Fruit fly (Drosophila melanogaster) whole organism, prepupa: ENCODE measurements around the gene CG10286.
A peak's percentile ranks its signal among the peaks of the same experiment; 100 is the strongest.

Experiments
- Blimp-1 ChIP-seq: fragments of 200-800 bp; sonication (Bioruptor generic); optimal IDR thresholded peaks from 3 replicates; lab custom pipeline; 2017; ENCODE audit warnings: missing biosample characterization, missing genetic modification characterization, mild to moderate bottlenecking, moderate library complexity, missing genetic modification reagents
- CG11294 ChIP-seq: fragments of 200-800 bp; sonication (Bioruptor generic); IDR thresholded peaks from 2 replicates; pipeline ENCODE4 v1.3.6; 2022; ENCODE audit warnings: missing biosample characterization, missing genetic modification characterization
- CG15336 ChIP-seq: fragments of 200-800 bp; sonication (Bioruptor generic); IDR thresholded peaks from 2 replicates; pipeline ENCODE4 v1.3.6; 2022; ENCODE audit warnings: missing biosample characterization, missing genetic modification characterization
- CG16779 ChIP-seq: fragments of 200-800 bp; sonication (Bioruptor generic); optimal IDR thresholded peaks from 3 replicates; lab custom pipeline; 2017; ENCODE audit warnings: missing biosample characterization, mild to moderate bottlenecking, missing genetic modification characterization
- CG3032 ChIP-seq: fragments of 200-800 bp; optimal IDR thresholded peaks from 2 replicates; lab custom pipeline; 2019; ENCODE audit warnings: missing biosample characterization, mild to moderate bottlenecking, missing genetic modification characterization, moderate library complexity
- CG31627 ChIP-seq: fragments of 200-800 bp; sonication (Bioruptor generic); optimal IDR thresholded peaks from 3 replicates; lab custom pipeline; 2016; ENCODE audit warnings: missing biosample characterization, missing genetic modification characterization
- CG3919 ChIP-seq: fragments of 200-800 bp; sonication (Bioruptor generic); optimal IDR thresholded peaks from 3 replicates; lab custom pipeline; 2016; ENCODE audit warnings: missing biosample characterization, missing genetic modification characterization
- CG4318 ChIP-seq: fragments of 200-800 bp; sonication (Bioruptor generic); optimal IDR thresholded peaks from 3 replicates; lab custom pipeline; 2017; ENCODE audit warnings: missing biosample characterization, mild to moderate bottlenecking, missing genetic modification characterization
- CG6276 ChIP-seq: fragments of 200-800 bp; sonication (Bioruptor generic); optimal IDR thresholded peaks from 2 replicates; lab custom pipeline; 2017; ENCODE audit warnings: missing biosample characterization, mild to moderate bottlenecking, missing genetic modification characterization
- CG6854 ChIP-seq: fragments of 200-800 bp; sonication (Bioruptor generic); optimal IDR thresholded peaks from 2 replicates; lab custom pipeline; 2017; ENCODE audit warnings: missing biosample characterization, mild to moderate bottlenecking, missing genetic modification characterization
- CG7368 ChIP-seq: fragments of 200-800 bp; sonication (Bioruptor generic); optimal IDR thresholded peaks from 3 replicates; lab custom pipeline; 2016; ENCODE audit warnings: missing biosample characterization, missing genetic modification characterization
- CG8119 ChIP-seq: fragments of 200-800 bp; sonication (Bioruptor generic); IDR thresholded peaks from 3 replicates; pipeline ENCODE4 v1.3.6; 2022; ENCODE audit warnings: missing biosample characterization, missing genetic modification characterization
- CG8319 ChIP-seq: fragments of 200-800 bp; sonication (Bioruptor generic); optimal IDR thresholded peaks from 3 replicates; lab custom pipeline; 2016; ENCODE audit warnings: missing biosample characterization, missing genetic modification characterization
- CG9139 ChIP-seq: fragments of 200-800 bp; sonication (Bioruptor generic); optimal IDR thresholded peaks from 3 replicates; lab custom pipeline; 2017; ENCODE audit warnings: missing biosample characterization, mild to moderate bottlenecking, missing genetic modification characterization
- Eip75B ChIP-seq: fragments of 200-800 bp; sonication (Bioruptor generic); optimal IDR thresholded peaks from 3 replicates; lab custom pipeline; 2016; ENCODE audit warnings: missing biosample characterization, missing genetic modification characterization
- Eip78C ChIP-seq: fragments of 200-800 bp; sonication (Bioruptor generic); peaks from one replicate; lab custom pipeline; 2016; ENCODE audit warnings: missing biosample characterization, missing genetic modification characterization
- Eip93F ChIP-seq: fragments of 200-800 bp; sonication (Bioruptor generic); optimal IDR thresholded peaks from 2 replicates; lab custom pipeline; 2016; ENCODE audit warnings: missing biosample characterization, mild to moderate bottlenecking, missing genetic modification characterization
- Ets21C ChIP-seq: fragments of 200-800 bp; sonication (Bioruptor generic); optimal IDR thresholded peaks from 3 replicates; lab custom pipeline; 2016; ENCODE audit warnings: missing biosample characterization, missing genetic modification characterization
- Ets96B ChIP-seq: fragments of 200-800 bp; optimal IDR thresholded peaks from 2 replicates; lab custom pipeline; 2019; ENCODE audit warnings: missing biosample characterization, mild to moderate bottlenecking, missing genetic modification characterization, moderate library complexity
- Gug ChIP-seq: fragments of 200-800 bp; sonication (Bioruptor generic); IDR thresholded peaks from 2 replicates; pipeline ENCODE4 v1.3.6; 2022; ENCODE audit warnings: missing biosample characterization, missing genetic modification characterization
- Hr38 ChIP-seq: sonication (Bioruptor generic); optimal IDR thresholded peaks from 2 replicates; lab custom pipeline; 2016; ENCODE audit warnings: missing biosample characterization, missing genetic modification characterization
- Hr39 ChIP-seq: fragments of 200-800 bp; sonication (Bioruptor generic); optimal IDR thresholded peaks from 2 replicates; lab custom pipeline; 2016; ENCODE audit warnings: missing biosample characterization, missing genetic modification characterization
- Met ChIP-seq: fragments of 200-800 bp; sonication (Bioruptor generic); optimal IDR thresholded peaks from 3 replicates; lab custom pipeline; 2016; ENCODE audit warnings: missing biosample characterization, missing genetic modification characterization
- Sox14 ChIP-seq: fragments of 200-800 bp; sonication (Bioruptor generic); optimal IDR thresholded peaks from 3 replicates; lab custom pipeline; 2016; ENCODE audit warnings: missing biosample characterization, missing genetic modification characterization
- Sox15 ChIP-seq: fragments of 200-800 bp; sonication (Bioruptor generic); optimal IDR thresholded peaks from 3 replicates; lab custom pipeline; 2016; ENCODE audit warnings: missing biosample characterization, missing genetic modification characterization
- achi ChIP-seq: fragments of 200-800 bp; sonication (Bioruptor generic); optimal IDR thresholded peaks from 3 replicates; lab custom pipeline; 2016; ENCODE audit warnings: missing biosample characterization, missing genetic modification characterization
- cyc ChIP-seq: fragments of 200-800 bp; sonication (Bioruptor generic); optimal IDR thresholded peaks from 3 replicates; lab custom pipeline; 2016; ENCODE audit warnings: missing biosample characterization, missing genetic modification characterization
- dac ChIP-seq: fragments of 200-800 bp; sonication (Bioruptor generic); optimal IDR thresholded peaks from 2 replicates; lab custom pipeline; 2017; ENCODE audit warnings: missing biosample characterization, mild to moderate bottlenecking, missing genetic modification characterization
- dsx ChIP-seq: fragments of 200-800 bp; optimal IDR thresholded peaks from 3 replicates; lab custom pipeline; 2019; ENCODE audit warnings: missing biosample characterization, mild to moderate bottlenecking, missing genetic modification characterization, moderate library complexity; ENCODE audit not compliant: poor library complexity, severe bottlenecking
- eg ChIP-seq: fragments of 200-800 bp; sonication (Bioruptor generic); IDR thresholded peaks from 3 replicates; pipeline ENCODE4 v1.3.6; 2022; ENCODE audit warnings: missing biosample characterization, missing genetic modification characterization
- esn ChIP-seq: fragments of 200-800 bp; sonication (Bioruptor generic); optimal IDR thresholded peaks from 2 replicates; lab custom pipeline; 2016; ENCODE audit warnings: missing biosample characterization, mild to moderate bottlenecking, missing genetic modification characterization, moderate library complexity
- fd59A ChIP-seq: fragments of 200-800 bp; sonication (Bioruptor generic); optimal IDR thresholded peaks from 2 replicates; lab custom pipeline; 2017; ENCODE audit warnings: missing biosample characterization, mild to moderate bottlenecking, missing genetic modification characterization, missing genetic modification reagents
- lz ChIP-seq: fragments of 200-800 bp; sonication (Bioruptor generic); optimal IDR thresholded peaks from 3 replicates; lab custom pipeline; 2016; ENCODE audit warnings: missing biosample characterization, missing genetic modification characterization
- net ChIP-seq: fragments of 200-800 bp; sonication (Bioruptor generic); optimal IDR thresholded peaks from 3 replicates; lab custom pipeline; 2016; ENCODE audit warnings: missing biosample characterization, missing genetic modification characterization
- salr ChIP-seq, 2 experiments: fragments of 200-800 bp; sonication (Bioruptor generic); optimal IDR thresholded peaks; 3 replicates each; lab custom pipeline; 2016 to 2018; ENCODE audit warnings: missing biosample characterization in 2 of 2, missing genetic modification characterization in 2 of 2, mild to moderate bottlenecking in 1 of 2
- spab ChIP-seq: fragments of 200-800 bp; sonication (Bioruptor generic); optimal IDR thresholded peaks from 2 replicates; lab custom pipeline; 2017; ENCODE audit warnings: missing biosample characterization, mild to moderate bottlenecking, missing genetic modification characterization, missing genetic modification reagents
- svp ChIP-seq: fragments of 200-800 bp; sonication (Bioruptor generic); peaks from one replicate; lab custom pipeline; 2016; ENCODE audit warnings: missing biosample characterization, missing genetic modification characterization
- topi ChIP-seq: fragments of 200-800 bp; sonication (Bioruptor generic); optimal IDR thresholded peaks from 3 replicates; lab custom pipeline; 2016; ENCODE audit warnings: missing biosample characterization, missing genetic modification characterization
- vri ChIP-seq: fragments of 200-800 bp; sonication (Bioruptor generic); optimal IDR thresholded peaks from 3 replicates; lab custom pipeline; 2016; ENCODE audit warnings: missing biosample characterization, mild to moderate bottlenecking, missing genetic modification characterization

The CG10286 gene

dm6 chr3R:6343396-6344239 lies 25.1 kb upstream of the CG10286 start, which contains the start of gene CG17919 (continued):
- TF ChIP-seq CG11294 (GFP tag; lab: Robert Waterston, UW) (no peak), net (GFP tag; lab: Kevin White, UChicago) (no peak), Hr38 (GFP tag; lab: Kevin White, UChicago) (no peak), Ets21C (GFP tag; lab: Kevin White, UChicago) (no peak), spab (no peak), dac (GFP tag; lab: Kevin White, UChicago) (no peak), dsx (GFP tag; lab: Kevin White, UChicago) (peak; percentile 13), CG8319 (no peak), CG7368 (GFP tag; lab: Kevin White, UChicago) (peak; percentile 32), Hr39 (GFP tag; lab: Kevin White, UChicago) (peak; percentile 23), cyc (GFP tag; lab: Kevin White, UChicago) (no peak), esn (GFP tag; lab: Kevin White, UChicago) (peak; percentile 44), salr (GFP tag; optimal IDR thresholded peaks at IDR 0.05; lab: Kevin White, UChicago) (peak in 1 of 2 experiments; percentile 12), Eip75B (GFP tag; lab: Kevin White, UChicago) (no peak), Blimp-1 (GFP tag; lab: Kevin White, UChicago) (no peak), vri (GFP tag; lab: Kevin White, UChicago) (no peak), Gug (no peak), Met (GFP tag; lab: Kevin White, UChicago) (no peak), CG9139 (GFP tag; lab: Kevin White, UChicago) (no peak), achi (GFP tag; lab: Kevin White, UChicago) (peak; percentile 41), svp (GFP tag; lab: Kevin White, UChicago) (no peak), CG3919 (peak; percentile 57), fd59A (no peak), CG8119 (GFP tag; lab: Robert Waterston, UW) (peak; percentile 61), CG6854 (GFP tag; lab: Kevin White, UChicago) (peak; percentile 17), CG15336 (peak; percentile 53), Sox14 (GFP tag; lab: Kevin White, UChicago) (no peak), Eip93F (GFP tag; lab: Kevin White, UChicago) (no peak), CG4318 (GFP tag; lab: Kevin White, UChicago) (no peak), topi (GFP tag; lab: Kevin White, UChicago) (peak; percentile 35)

dm6 chr3R:6345814-6346213 lies 23.0 kb upstream of the CG10286 start, which contains the start of the genes SmD2 and CG18048:
TSS of gene SmD2 (minus strand) at chr3R:6345911.
TSS of gene CG18048 (plus strand) at chr3R:6346111.
- TF ChIP-seq eg, result no peak
- no peak for TF ChIP-seq Sox15 (GFP tag; lab: Kevin White, UChicago)
- no peak for TF ChIP-seq Gug
- TF ChIP-seq Sox14 (GFP tag; lab: Kevin White, UChicago), result peak; percentile 48
- no peak for TF ChIP-seq CG15336
- peak; percentile 8 for TF ChIP-seq cyc (GFP tag; lab: Kevin White, UChicago)
- TF ChIP-seq dsx (GFP tag; lab: Kevin White, UChicago), result peak; percentile 3
- TF ChIP-seq CG11294 (GFP tag; lab: Robert Waterston, UW), result no peak
- TF ChIP-seq CG31627 (GFP tag; lab: Kevin White, UChicago), result peak; percentile 3
- TF ChIP-seq topi (GFP tag; lab: Kevin White, UChicago), result no peak
- peak; percentile 12 for TF ChIP-seq CG3032 (tag; lab: Kevin White, UChicago)
- TF ChIP-seq esn (GFP tag; lab: Kevin White, UChicago), result peak; percentile 3
- peak; percentile 49 for TF ChIP-seq Eip78C (GFP tag; lab: Kevin White, UChicago)
- TF ChIP-seq, all 60 proteins: peak for 7

dm6 chr3R:6348943-6349342 lies 19.8 kb upstream of the CG10286 start, which contains the start of gene Hr83:
TSS of gene Hr83 (plus strand) at chr3R:6349243.
- TF ChIP-seq CG11294 (GFP tag; lab: Robert Waterston, UW) (no peak), eg (no peak), CG3919 (no peak), CG16779 (no peak), esn (GFP tag; lab: Kevin White, UChicago) (no peak), Sox14 (GFP tag; lab: Kevin White, UChicago) (no peak), Gug (no peak), CG6276 (no peak), CG9139 (GFP tag; lab: Kevin White, UChicago) (no peak), lz (GFP tag; lab: Kevin White, UChicago) (no peak), Ets96B (tag; lab: Kevin White, UChicago) (no peak), CG6854 (GFP tag; lab: Kevin White, UChicago) (no peak), Eip75B (GFP tag; lab: Kevin White, UChicago) (no peak)
